Fruit fly (Drosophila melanogaster) whole organism, embryonic: ENCODE measurements around the gene CG31388.

Source experiments
- Blimp-1 ChIP-seq: fragments of 200-800 bp; sonication (Bioruptor generic); optimal IDR thresholded peaks from 3 replicates; lab custom pipeline; 2018; ENCODE audit warnings: missing biosample characterization, missing genetic modification characterization, mild to moderate bottlenecking, moderate library complexity, missing genetic modification reagents
- CG10321 ChIP-seq: fragments of 200-800 bp; sonication (Bioruptor generic); IDR thresholded peaks from 2 replicates; pipeline ENCODE4 v1.3.6; 2022; ENCODE audit warnings: missing biosample characterization, missing genetic modification characterization
- CG3838 ChIP-seq: fragments of 200-800 bp; sonication (Bioruptor generic); optimal IDR thresholded peaks from 3 replicates; lab custom pipeline; 2016; ENCODE audit warnings: missing biosample characterization, missing genetic modification characterization
- Dref ChIP-seq: fragments of 200-800 bp; sonication (Bioruptor generic); IDR thresholded peaks from 2 replicates; pipeline ENCODE4 v1.3.6; 2022; ENCODE audit warnings: missing biosample characterization, missing genetic modification characterization
- E2f2 ChIP-seq: fragments of 200-800 bp; sonication (Bioruptor generic); IDR thresholded peaks from 2 replicates; pipeline ENCODE4 v1.3.6; 2022; ENCODE audit warnings: missing biosample characterization, missing genetic modification characterization
- HmgZ ChIP-seq: fragments of 200-800 bp; sonication (Bioruptor generic); optimal IDR thresholded peaks from 2 replicates; lab custom pipeline; 2018; ENCODE audit warnings: missing biosample characterization, mild to moderate bottlenecking, missing genetic modification characterization
- Hr78 ChIP-seq, 2 experiments: fragments of 200-800 bp in 1 of 2; fragments of >200 bp in 1 of 2; sonication (Bioruptor generic) in 1 of 2; optimal IDR thresholded peaks; 2 replicates each; lab custom pipeline; 2017 to 2019; ENCODE audit warnings: missing biosample characterization in 2 of 2, missing genetic modification characterization in 2 of 2, mild to moderate bottlenecking in 1 of 2, moderate library complexity in 1 of 2
- Opbp ChIP-seq: fragments of 200-800 bp; sonication (Bioruptor generic); IDR thresholded peaks from 3 replicates; pipeline ENCODE4 v1.3.6; 2022; ENCODE audit warnings: missing biosample characterization, missing genetic modification characterization; ENCODE audit not compliant: partially characterized antibody
- ci ChIP-seq: fragments of 200-800 bp; sonication (Bioruptor generic); IDR thresholded peaks from 3 replicates; pipeline ENCODE4 v1.3.6; 2022; ENCODE audit warnings: missing biosample characterization, missing genetic modification characterization
- fu2 ChIP-seq: fragments of 200-800 bp; sonication (Bioruptor generic); optimal IDR thresholded peaks from 2 replicates; lab custom pipeline; 2016; ENCODE audit warnings: missing biosample characterization, missing genetic modification characterization
- kay ChIP-seq: fragments of 200-800 bp; sonication (Bioruptor generic); optimal IDR thresholded peaks from 2 replicates; lab custom pipeline; 2016; ENCODE audit warnings: missing biosample characterization, missing genetic modification characterization
- pita ChIP-seq: fragments of 200-800 bp; sonication (Bioruptor generic); optimal IDR thresholded peaks from 2 replicates; lab custom pipeline; 2017; ENCODE audit warnings: missing biosample characterization, mild to moderate bottlenecking, missing genetic modification characterization
- psq ChIP-seq: fragments of 200-800 bp; sonication (Bioruptor generic); optimal IDR thresholded peaks from 2 replicates; lab custom pipeline; 2017; ENCODE audit warnings: missing biosample characterization, missing genetic modification characterization
- scrt ChIP-seq: fragments of 200-800 bp; sonication (Bioruptor generic); optimal IDR thresholded peaks from 2 replicates; lab custom pipeline; 2018; ENCODE audit warnings: missing biosample characterization, mild to moderate bottlenecking, missing genetic modification characterization, moderate library complexity

DNA sequence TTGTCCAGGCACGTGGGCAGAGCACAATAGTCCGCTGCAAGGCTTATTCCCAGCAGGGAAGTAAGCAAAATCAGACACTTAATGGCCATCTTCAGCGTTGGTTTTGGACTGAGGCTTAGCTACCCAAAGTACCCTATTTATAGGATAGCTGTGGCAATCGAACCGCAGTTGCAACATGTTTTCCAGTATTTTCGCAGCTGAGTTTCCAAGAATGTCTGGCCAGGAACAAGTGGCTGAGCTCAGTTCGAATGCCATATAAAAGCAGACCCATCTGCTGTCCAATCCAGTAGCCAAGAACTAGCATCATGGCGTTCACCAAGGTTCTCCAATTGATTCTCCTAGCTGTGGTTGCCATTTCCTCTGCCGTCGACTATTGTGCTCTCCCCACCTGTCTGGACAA lies 3.3 kb downstream of the CG31388 start, which contains the start of the genes scpr-B and scpr-A:
- TF ChIP-seq Opbp, result no peak
- no peak for TF ChIP-seq Hr78 (GFP tag; optimal IDR thresholded peaks at IDR 0.05; lab: Kevin White, UChicago)
- no peak for TF ChIP-seq scrt (GFP tag; lab: Kevin White, UChicago)
- TF ChIP-seq fu2, result no peak
- TF ChIP-seq Blimp-1 (GFP tag; lab: Kevin White, UChicago), result no peak
- TF ChIP-seq CG10321 (GFP tag; lab: Robert Waterston, UW), result no peak
- TF ChIP-seq psq (GFP tag; lab: Kevin White, UChicago), result no peak
- no peak for TF ChIP-seq pita (GFP tag; lab: Kevin White, UChicago)
- no peak for TF ChIP-seq ci (GFP tag; lab: Robert Waterston, UW)
- TF ChIP-seq kay (GFP tag; lab: Kevin White, UChicago), result no peak
- TF ChIP-seq HmgZ (tag; lab: Kevin White, UChicago), result no peak
- TF ChIP-seq Dref (GFP tag; lab: Robert Waterston, UW), result no peak
- no peak for TF ChIP-seq E2f2 (GFP tag; lab: Robert Waterston, UW)
- no peak for TF ChIP-seq CG3838 (GFP tag; lab: Kevin White, UChicago)
